Fruit fly (Drosophila melanogaster): ENCODE measurements around the gene CG43095.

Gene CG43095

dm6 chr3R:22753600-22753894 lies 18.0 kb downstream of the CG43095 start:
- TF ChIP-seq ttk (optimal IDR thresholded peaks at IDR 0.05) (no peak), Myc (optimal IDR thresholded peaks at IDR 0.05) (no peak), psq (optimal IDR thresholded peaks at IDR 0.05) (no peak), insv (optimal IDR thresholded peaks at IDR 0.05) (no peak), h (optimal IDR thresholded peaks at IDR 0.05) (no peak), Sin3A (optimal IDR thresholded peaks at IDR 0.05) (no peak)

DNA sequence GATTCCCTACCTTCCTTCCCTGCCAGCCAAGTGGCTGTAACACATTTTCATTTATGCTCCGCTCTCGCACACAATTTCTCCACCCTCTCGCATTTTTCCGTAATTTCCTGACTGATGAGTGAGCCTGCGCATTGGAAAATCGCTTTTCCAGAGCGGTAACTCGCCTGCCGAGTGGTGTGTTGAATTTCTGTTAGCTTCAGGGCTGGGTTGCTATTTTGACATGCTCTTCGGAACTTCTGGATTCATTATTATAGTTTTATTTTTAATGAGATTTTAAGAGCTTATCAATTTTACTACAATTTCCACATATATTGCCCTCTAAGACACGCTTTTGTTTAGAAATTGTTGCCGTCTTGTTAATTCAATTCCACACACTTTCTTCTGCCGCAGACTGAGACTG lies 18.6 kb downstream of the CG43095 start:
- TF ChIP-seq h (optimal IDR thresholded peaks at IDR 0.05) (no peak), Sin3A (optimal IDR thresholded peaks at IDR 0.05) (no peak), psq (optimal IDR thresholded peaks at IDR 0.05) (no peak), ttk (optimal IDR thresholded peaks at IDR 0.05) (no peak), insv (optimal IDR thresholded peaks at IDR 0.05) (no peak), Myc (optimal IDR thresholded peaks at IDR 0.05) (no peak)

- TF ChIP-seq psq (optimal IDR thresholded peaks at IDR 0.05) (no peak), h (optimal IDR thresholded peaks at IDR 0.05) (no peak), Sin3A (optimal IDR thresholded peaks at IDR 0.05) (no peak), insv (optimal IDR thresholded peaks at IDR 0.05) (no peak), Myc (optimal IDR thresholded peaks at IDR 0.05) (no peak), ttk (optimal IDR thresholded peaks at IDR 0.05) (no peak)
These were observed 19.9 kb downstream of the CG43095 start for dm6 chr3R:22751698-22752097.

- TF ChIP-seq psq (optimal IDR thresholded peaks at IDR 0.05) (no peak), insv (optimal IDR thresholded peaks at IDR 0.05) (no peak), Sin3A (optimal IDR thresholded peaks at IDR 0.05) (no peak), h (optimal IDR thresholded peaks at IDR 0.05) (no peak), Myc (optimal IDR thresholded peaks at IDR 0.05) (no peak), ttk (optimal IDR thresholded peaks at IDR 0.05) (no peak)
These were observed 20.5 kb downstream of the CG43095 start for dm6 chr3R:22751111-22751510.

dm6 chr3R:22750534-22750947 lies 21.0 kb downstream of the CG43095 start, which contains the start of the genes rumi, CG7029 and Usp12-46:
Gene rumi (minus strand): TSS chr3R:22750597.
Gene CG7029 (plus strand): TSS chr3R:22750901.
Gene Usp12-46 (plus strand): TSS chr3R:22750901.
- no peak for TF ChIP-seq psq (optimal IDR thresholded peaks at IDR 0.05)
- no peak for TF ChIP-seq ttk (optimal IDR thresholded peaks at IDR 0.05)
- no peak for TF ChIP-seq Sin3A (optimal IDR thresholded peaks at IDR 0.05)

- TF ChIP-seq insv (optimal IDR thresholded peaks at IDR 0.05) (no peak), Myc (optimal IDR thresholded peaks at IDR 0.05) (no peak), ttk (optimal IDR thresholded peaks at IDR 0.05) (no peak), h (optimal IDR thresholded peaks at IDR 0.05) (no peak), psq (optimal IDR thresholded peaks at IDR 0.05) (no peak), Sin3A (optimal IDR thresholded peaks at IDR 0.05) (no peak)
These were observed 21.5 kb downstream of the CG43095 start for dm6 chr3R:22750039-22750438.

DNA sequence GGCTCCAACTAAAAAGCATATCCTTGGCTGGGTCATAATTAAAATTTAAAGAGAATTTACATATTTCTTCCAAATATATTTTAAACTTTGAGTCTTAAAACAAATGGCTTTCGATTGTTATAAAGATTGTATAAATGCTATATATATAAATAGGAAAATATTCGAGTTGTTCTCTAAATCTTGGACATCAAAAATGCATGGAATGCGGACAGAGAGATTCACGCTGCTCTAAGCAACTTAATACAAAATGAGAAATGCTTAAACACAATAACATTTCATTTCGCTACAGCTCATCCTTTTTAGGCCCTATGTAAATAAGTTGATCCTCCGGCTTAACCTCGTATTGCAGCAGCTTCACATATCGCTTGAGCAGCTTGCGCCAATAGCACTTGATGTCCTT lies 22.6 kb downstream of the CG43095 start, which contains the start of gene CG31139:
CG31139 (minus strand) TSS at position 101 of the 400 bp plus-strand sequence.
- TF ChIP-seq psq (optimal IDR thresholded peaks at IDR 0.05), result no peak
- TF ChIP-seq Sin3A (optimal IDR thresholded peaks at IDR 0.05), result no peak
- TF ChIP-seq h (optimal IDR thresholded peaks at IDR 0.05), result no peak
- TF ChIP-seq insv (optimal IDR thresholded peaks at IDR 0.05), result no peak

dm6 chr3R:22747423-22748090 lies 24.0 kb downstream of the CG43095 start, which contains the start of gene CG17141:
Gene CG17141 (minus strand): TSS chr3R:22747599.
- TF ChIP-seq insv (optimal IDR thresholded peaks at IDR 0.05) (no peak), ttk (optimal IDR thresholded peaks at IDR 0.05) (no peak), h (optimal IDR thresholded peaks at IDR 0.05) (no peak), Sin3A (optimal IDR thresholded peaks at IDR 0.05) (no peak), Myc (optimal IDR thresholded peaks at IDR 0.05) (no peak), psq (optimal IDR thresholded peaks at IDR 0.05) (no peak)

- TF ChIP-seq h (optimal IDR thresholded peaks at IDR 0.05) (no peak), psq (optimal IDR thresholded peaks at IDR 0.05) (no peak), Sin3A (optimal IDR thresholded peaks at IDR 0.05) (no peak), ttk (optimal IDR thresholded peaks at IDR 0.05) (no peak), Myc (optimal IDR thresholded peaks at IDR 0.05) (no peak)
These were observed 26.1 kb downstream of the CG43095 start, which contains the start of the genes vret and HP1c for dm6 chr3R:22745432-22745831. Gene vret (minus strand): TSS chr3R:22745581. Gene HP1c (plus strand): TSS chr3R:22745620.

- TF ChIP-seq h (optimal IDR thresholded peaks at IDR 0.05) (no peak), ttk (optimal IDR thresholded peaks at IDR 0.05) (no peak), Sin3A (optimal IDR thresholded peaks at IDR 0.05) (no peak), psq (optimal IDR thresholded peaks at IDR 0.05) (no peak), insv (optimal IDR thresholded peaks at IDR 0.05) (no peak), Myc (optimal IDR thresholded peaks at IDR 0.05) (no peak)
These were observed 30.6 kb downstream of the CG43095 start, which contains the start of the genes Dcr-1 and CG6985 for dm6 chr3R:22740930-22741329. Gene Dcr-1 (minus strand): TSS chr3R:22741091. Gene CG6985 (plus strand): TSS chr3R:22741150.

DNA sequence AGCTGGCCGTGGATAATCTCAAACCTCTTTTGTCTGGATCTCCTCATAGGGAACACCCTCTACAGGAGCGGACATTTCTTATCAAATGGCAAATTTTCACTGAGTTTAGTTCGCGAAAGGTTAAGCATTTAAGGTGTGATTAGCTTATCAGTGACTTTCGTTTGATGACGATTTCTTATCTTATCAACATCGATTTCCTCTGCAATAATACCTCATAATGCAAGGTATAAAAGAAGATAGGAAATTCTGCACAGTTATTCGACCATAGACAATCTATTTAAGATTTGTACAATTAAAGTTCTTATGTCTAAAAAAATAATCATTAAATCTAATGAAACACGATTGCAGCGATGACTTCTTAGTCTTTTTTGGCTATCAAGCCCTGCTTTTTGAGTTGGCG lies 37.8 kb downstream of the CG43095 start, which contains the start of gene Takl2:
Takl2 (minus strand) TSS at position 101 of the 400 bp plus-strand sequence.
- no peak for TF ChIP-seq ttk (optimal IDR thresholded peaks at IDR 0.05)
- no peak for TF ChIP-seq psq (optimal IDR thresholded peaks at IDR 0.05)

dm6 chr3R:22732995-22733394 lies 38.6 kb downstream of the CG43095 start:
- TF ChIP-seq psq (optimal IDR thresholded peaks at IDR 0.05), result no peak
- no peak for TF ChIP-seq h (optimal IDR thresholded peaks at IDR 0.05)
- no peak for TF ChIP-seq Myc (optimal IDR thresholded peaks at IDR 0.05)
- no peak for TF ChIP-seq ttk (optimal IDR thresholded peaks at IDR 0.05)
- TF ChIP-seq Sin3A (optimal IDR thresholded peaks at IDR 0.05), result no peak
- no peak for TF ChIP-seq insv (optimal IDR thresholded peaks at IDR 0.05)

- TF ChIP-seq psq (optimal IDR thresholded peaks at IDR 0.05) (no peak), ttk (optimal IDR thresholded peaks at IDR 0.05) (no peak), Myc (optimal IDR thresholded peaks at IDR 0.05) (no peak), Sin3A (optimal IDR thresholded peaks at IDR 0.05) (no peak), insv (optimal IDR thresholded peaks at IDR 0.05) (no peak), h (optimal IDR thresholded peaks at IDR 0.05) (no peak)
These were observed 43.7 kb downstream of the CG43095 start for dm6 chr3R:22727857-22728256.

Measured in Kc167 (cell line).